Worm (Caenorhabditis elegans) whole organism, mixed stage, embryonic: Measurements from ENCODE around the gene pqn-18.

Source experiments
- lin-13 ChIP-seq: fragments of 150-350 bp; optimal IDR thresholded peaks from 2 replicates; lab custom pipeline; 2014; ENCODE audit warnings: missing biosample characterization, missing genetic modification characterization
- lin-32 ChIP-seq: fragments of 200-800 bp; sonication (Bioruptor generic); optimal IDR thresholded peaks from 2 replicates; lab custom pipeline; 2018; ENCODE audit warnings: mild to moderate bottlenecking, missing genetic modification characterization, missing compliant biosample characterization
- mls-2 ChIP-seq: sonication (generic microtip); optimal IDR thresholded peaks from 2 replicates; lab custom pipeline; 2016; ENCODE audit warnings: mild to moderate bottlenecking, missing genetic modification characterization, moderate library complexity, missing compliant biosample characterization
- nhr-237 ChIP-seq: fragments of 150-350 bp; optimal IDR thresholded peaks from 2 replicates; lab custom pipeline; 2014; ENCODE audit warnings: missing biosample characterization, missing genetic modification characterization
- nhr-28 ChIP-seq: fragments of 150-350 bp; optimal IDR thresholded peaks from 2 replicates; lab custom pipeline; 2014; ENCODE audit warnings: missing biosample characterization, missing genetic modification characterization
- nhr-76 ChIP-seq: sonication (generic microtip); optimal IDR thresholded peaks from 2 replicates; lab custom pipeline; 2017; ENCODE audit warnings: missing biosample characterization, missing genetic modification characterization
- sptf-1 ChIP-seq: sonication (generic microtip); optimal IDR thresholded peaks from 2 replicates; lab custom pipeline; 2017; ENCODE audit warnings: mild to moderate bottlenecking, missing genetic modification characterization, moderate library complexity, missing compliant biosample characterization
- unc-39 ChIP-seq: fragments of 150-350 bp; optimal IDR thresholded peaks from 2 replicates; lab custom pipeline; 2014; ENCODE audit warnings: missing biosample characterization, missing genetic modification characterization
- ztf-11 ChIP-seq: fragments of 150-350 bp; optimal IDR thresholded peaks from 2 replicates; lab custom pipeline; 2014; ENCODE audit warnings: missing biosample characterization, missing genetic modification characterization

ce11 chrX:12926998-12927397, 19.4 kb downstream of the pqn-18 start:
- no peak for TF ChIP-seq sptf-1 (tag; lab: Kevin White, UChicago)
- no peak for TF ChIP-seq nhr-28 (tag; lab: Kevin White, UChicago)
- TF ChIP-seq nhr-237 (tag; lab: Kevin White, UChicago), result no peak
- no peak for TF ChIP-seq lin-13 (tag; lab: Kevin White, UChicago)
- TF ChIP-seq unc-39 (tag; lab: Kevin White, UChicago), result no peak
- TF ChIP-seq lin-32, result no peak
- TF ChIP-seq nhr-76 (tag; lab: Kevin White, UChicago), result no peak
- no peak for TF ChIP-seq mls-2
- no peak for TF ChIP-seq ztf-11
